Worm (Caenorhabditis elegans) whole organism, L4/young adult: ENCODE measurements around the gene gcy-18.

ENCODE experiments used
- W03F9.2 ChIP-seq: fragments of 150-350 bp; optimal IDR thresholded peaks from 2 replicates; lab custom pipeline; 2014; ENCODE audit warnings: missing biosample characterization, missing genetic modification characterization
- him-1 ChIP-seq: sonication (generic microtip); optimal IDR thresholded peaks from 2 replicates; lab custom pipeline; 2016; ENCODE audit warnings: missing genotype, missing genetic modification reagents, missing genetic modification characterization, missing compliant biosample characterization

- TF ChIP-seq W03F9.2 (tag; lab: Kevin White, UChicago) (no peak), him-1 (tag; lab: Kevin White, UChicago) (no peak)
These were observed 14.3 kb upstream of the gcy-18 start, which contains the start of gene txt-19 for ce11 chrIV:12845596-12845995.
